Fruit fly (Drosophila melanogaster): ENCODE measurements around the gene Or85f.

The Or85f gene

dm6 chr3R:9353276-9353652 is 44.7 kb upstream of the Or85f start (continued):
- TF ChIP-seq CG6813 (GFP tag; optimal IDR thresholded peaks at IDR 0.05) (peak; percentile 85), fd96Cb (tag; optimal IDR thresholded peaks at IDR 0.05) (peak; percentile 90), H2.0 (GFP tag; IDR thresholded peaks at IDR 0.05) (no peak), CG7963 (GFP tag; IDR thresholded peaks at IDR 0.05; ENCODE audit: partially characterized antibody) (no peak), Scr (GFP tag; IDR thresholded peaks at IDR 0.05; ENCODE audit: partially characterized antibody) (no peak), cwo (GFP tag; optimal IDR thresholded peaks at IDR 0.05) (peak; percentile 80), run (tag; optimal IDR thresholded peaks at IDR 0.05) (peak; percentile 74), CG17802 (tag; optimal IDR thresholded peaks at IDR 0.05) (peak; percentile 26), nmo (GFP tag; optimal IDR thresholded peaks at IDR 0.05) (peak; percentile 93), CG10462 (GFP tag; optimal IDR thresholded peaks at IDR 0.05) (peak; percentile 80), Nf-YB (GFP tag; optimal IDR thresholded peaks at IDR 0.05) (peak; percentile 79), trh (GFP tag; optimal IDR thresholded peaks at IDR 0.05) (peak; percentile 36), CG17359 (tag; optimal IDR thresholded peaks at IDR 0.05) (peak; percentile 91), Sox100B (GFP tag; optimal IDR thresholded peaks at IDR 0.05) (peak; percentile 91), Nf-YC (tag; optimal IDR thresholded peaks at IDR 0.05) (peak; percentile 78), CG6765 (GFP tag; optimal IDR thresholded peaks at IDR 0.05) (peak; percentile 36), CG15514 (GFP tag; optimal IDR thresholded peaks at IDR 0.05) (peak; percentile 69), C15 (GFP tag; IDR thresholded peaks at IDR 0.05) (no peak), seq (GFP tag; IDR thresholded peaks at IDR 0.05) (no peak), Deaf1 (tag; optimal IDR thresholded peaks at IDR 0.05) (peak; percentile 63), HLHmδ (GFP tag; optimal IDR thresholded peaks at IDR 0.05) (no peak), Tbp (GFP tag; optimal IDR thresholded peaks at IDR 0.05) (no peak), CG12769 (tag; optimal IDR thresholded peaks at IDR 0.05) (no peak), CG9727 (GFP tag; optimal IDR thresholded peaks at IDR 0.05) (peak; percentile 92), sc (optimal IDR thresholded peaks at IDR 0.05) (no peak), sc (GFP tag; optimal IDR thresholded peaks at IDR 0.05) (peak; percentile 81), Six4 (GFP tag; optimal IDR thresholded peaks at IDR 0.05) (peak; percentile 79), org-1 (GFP tag; optimal IDR thresholded peaks at IDR 0.05) (peak; percentile 85), z (GFP tag; IDR thresholded peaks at IDR 0.05) (no peak), Antp (GFP tag; optimal IDR thresholded peaks at IDR 0.05) (peak; percentile 50), Mes4 (GFP tag; optimal IDR thresholded peaks at IDR 0.05) (peak; percentile 44), amos (GFP tag; IDR thresholded peaks at IDR 0.05; ENCODE audit: partially characterized antibody) (no peak), Atf3 (GFP tag; optimal IDR thresholded peaks at IDR 0.05) (no peak), CG32532 (GFP tag; IDR thresholded peaks at IDR 0.05) (no peak), pnt (GFP tag; optimal IDR thresholded peaks at IDR 0.05) (peak; percentile 12), CG7928 (GFP tag; optimal IDR thresholded peaks at IDR 0.05) (peak; percentile 40), Ptx1 (GFP tag; IDR thresholded peaks at IDR 0.05) (no peak), vvl (GFP tag; IDR thresholded peaks at IDR 0.05) (no peak), jumu (GFP tag; optimal IDR thresholded peaks at IDR 0.05) (peak; percentile 17), CG3281 (GFP tag; optimal IDR thresholded peaks at IDR 0.05) (peak; percentile 86), CG18476 (GFP tag; optimal IDR thresholded peaks at IDR 0.05) (peak; percentile 85), Lpt (GFP tag; optimal IDR thresholded peaks at IDR 0.05) (no peak), Mad (GFP tag; optimal IDR thresholded peaks at IDR 0.05) (peak; percentile 37), NC2β (GFP tag; optimal IDR thresholded peaks at IDR 0.05) (peak; percentile 16), Bdp1 (GFP tag; optimal IDR thresholded peaks at IDR 0.05) (no peak), sr (GFP tag; IDR thresholded peaks at IDR 0.05) (no peak), CG1792 (GFP tag; optimal IDR thresholded peaks at IDR 0.05) (no peak), shn (GFP tag; optimal IDR thresholded peaks at IDR 0.05) (no peak), CG12071 (GFP tag; optimal IDR thresholded peaks at IDR 0.05) (no peak), pita (GFP tag; optimal IDR thresholded peaks at IDR 0.05) (no peak), CG10654 (GFP tag; optimal IDR thresholded peaks at IDR 0.05) (peak; percentile 75), chn (GFP tag; optimal IDR thresholded peaks at IDR 0.05) (peak; percentile 49)
